Fruit fly (Drosophila melanogaster): ENCODE results near the gene Edc3.

The Edc3 gene

dm6 chr3L:17563133-17563532 is 33.5 kb upstream of the Edc3 start:
- TF ChIP-seq CTCF (optimal IDR thresholded peaks at IDR 0.05) (no peak), CG8478 (optimal IDR thresholded peaks at IDR 0.05) (no peak)

dm6 chr3L:17562263-17562662 is 32.6 kb upstream of the Edc3 start:
- no peak for TF ChIP-seq CTCF (optimal IDR thresholded peaks at IDR 0.05)

- no peak for TF ChIP-seq CTCF (optimal IDR thresholded peaks at IDR 0.05)
- TF ChIP-seq CG8478 (optimal IDR thresholded peaks at IDR 0.05): no peak
These were observed 27.7 kb upstream of the Edc3 start, which contains the start of gene CycT for dm6 chr3L:17557215-17557904. Gene CycT (minus strand): TSS chr3L:17557788.

- TF ChIP-seq CG8478 (optimal IDR thresholded peaks at IDR 0.05) (no peak), CTCF (optimal IDR thresholded peaks at IDR 0.05) (no peak)
These were observed 26.1 kb upstream of the Edc3 start for dm6 chr3L:17555794-17556193.

- no peak for TF ChIP-seq CTCF (optimal IDR thresholded peaks at IDR 0.05)
- no peak for TF ChIP-seq CG8478 (optimal IDR thresholded peaks at IDR 0.05)
These were observed 19.6 kb upstream of the Edc3 start, which contains the start of the genes Jon74E and CG7542 for dm6 chr3L:17549049-17549876. Gene Jon74E (minus strand): TSS chr3L:17549127. Gene CG7542 (plus strand): TSS chr3L:17549826.

dm6 chr3L:17540004-17540403 is 10.3 kb upstream of the Edc3 start:
- no peak for TF ChIP-seq CTCF (optimal IDR thresholded peaks at IDR 0.05)
- TF ChIP-seq CG8478 (optimal IDR thresholded peaks at IDR 0.05): no peak

dm6 chr3L:17538907-17539306 is 9.2 kb upstream of the Edc3 start:
- TF ChIP-seq CG8478 (optimal IDR thresholded peaks at IDR 0.05): no peak
- TF ChIP-seq CTCF (optimal IDR thresholded peaks at IDR 0.05): no peak

- TF ChIP-seq CG8478 (optimal IDR thresholded peaks at IDR 0.05) (no peak), CTCF (optimal IDR thresholded peaks at IDR 0.05) (no peak)
These were observed 8.6 kb upstream of the Edc3 start for dm6 chr3L:17538250-17538649.

dm6 chr3L:17535768-17536167 is 6.1 kb upstream of the Edc3 start:
- TF ChIP-seq CTCF (optimal IDR thresholded peaks at IDR 0.05) (no peak), CG8478 (optimal IDR thresholded peaks at IDR 0.05) (no peak)

- TF ChIP-seq CG8478 (optimal IDR thresholded peaks at IDR 0.05) (no peak), CTCF (optimal IDR thresholded peaks at IDR 0.05) (no peak)
These were observed 4.7 kb upstream of the Edc3 start for dm6 chr3L:17534396-17534795.

dm6 chr3L:17533745-17534144 is 4.1 kb upstream of the Edc3 start:
- TF ChIP-seq CTCF (optimal IDR thresholded peaks at IDR 0.05) (no peak), CG8478 (optimal IDR thresholded peaks at IDR 0.05) (no peak)

- no peak for TF ChIP-seq CTCF (optimal IDR thresholded peaks at IDR 0.05)
- TF ChIP-seq CG8478 (optimal IDR thresholded peaks at IDR 0.05): no peak
These were observed 3.4 kb upstream of the Edc3 start for dm6 chr3L:17532898-17533700.

- TF ChIP-seq CG8478 (optimal IDR thresholded peaks at IDR 0.05): no peak
- no peak for TF ChIP-seq CTCF (optimal IDR thresholded peaks at IDR 0.05)
These were observed 2.5 kb upstream of the Edc3 start for dm6 chr3L:17532197-17532596.

- no peak for TF ChIP-seq CTCF (optimal IDR thresholded peaks at IDR 0.05)
- TF ChIP-seq CG8478 (optimal IDR thresholded peaks at IDR 0.05): no peak
These were observed 1.7 kb upstream of the Edc3 start for dm6 chr3L:17531397-17531796.

- TF ChIP-seq CG8478 (optimal IDR thresholded peaks at IDR 0.05) (no peak), CTCF (optimal IDR thresholded peaks at IDR 0.05) (no peak)
These were observed 949 bp upstream of the Edc3 start for dm6 chr3L:17530471-17531149.

Measured in S2 (cell line).